Worm (Caenorhabditis elegans) whole organism, midembryonic: ENCODE results near the gene C54E10.11.

Source experiments
- T22C8.4 ChIP-seq: fragments of 200-800 bp; sonication (Bioruptor generic); IDR thresholded peaks from 2 replicates; pipeline ENCODE4 v1.3.6; 2022; ENCODE audit warnings: missing genetic modification characterization, missing compliant biosample characterization
- cog-1 ChIP-seq: sonication (generic microtip); optimal IDR thresholded peaks from 2 replicates; lab custom pipeline; 2016; ENCODE audit warnings: missing genetic modification characterization, missing compliant biosample characterization
- flt-1 ChIP-seq: fragments of 200-800 bp; sonication (Bioruptor generic); IDR thresholded peaks from 2 replicates; pipeline ENCODE4 v1.3.6; 2022; ENCODE audit warnings: missing genetic modification characterization, missing compliant biosample characterization
- klf-2 ChIP-seq: fragments of 200-800 bp; sonication (Bioruptor generic); conservative IDR thresholded peaks from 2 replicates; pipeline ENCODE4 v1.3.6; 2022; ENCODE audit warnings: missing genetic modification reagents, missing genetic modification characterization, missing compliant biosample characterization
- med-1 ChIP-seq: sonication (generic microtip); optimal IDR thresholded peaks from 2 replicates; lab custom pipeline; 2017; ENCODE audit warnings: missing genetic modification characterization, mild to moderate bottlenecking, missing compliant biosample characterization, antibody characterized with exemption, missing genetic modification reagents; ENCODE audit not compliant: insufficient read depth
- ref-1 ChIP-seq: fragments of 200-800 bp; sonication (Bioruptor generic); conservative IDR thresholded peaks from 2 replicates; pipeline ENCODE4 v1.3.6; 2022; ENCODE audit warnings: missing genetic modification reagents, missing genetic modification characterization, missing compliant biosample characterization
- tab-1 ChIP-seq: fragments of 200-800 bp; sonication (Bioruptor generic); IDR thresholded peaks from 2 replicates; pipeline ENCODE4 v1.3.6; 2022; ENCODE audit warnings: missing genetic modification characterization, missing compliant biosample characterization
- ztf-23 ChIP-seq: fragments of 200-800 bp; sonication (Bioruptor generic); IDR thresholded peaks from 2 replicates; pipeline ENCODE4 v1.3.6; 2022; ENCODE audit warnings: missing genetic modification reagents, missing genetic modification characterization, missing compliant biosample characterization
- ztf-29 ChIP-seq: fragments of 200-800 bp; sonication (Bioruptor generic); IDR thresholded peaks from 2 replicates; pipeline ENCODE4 v1.3.6; 2022; ENCODE audit warnings: missing genetic modification reagents, missing genetic modification characterization, missing compliant biosample characterization

C54E10.11 gene

DNA sequence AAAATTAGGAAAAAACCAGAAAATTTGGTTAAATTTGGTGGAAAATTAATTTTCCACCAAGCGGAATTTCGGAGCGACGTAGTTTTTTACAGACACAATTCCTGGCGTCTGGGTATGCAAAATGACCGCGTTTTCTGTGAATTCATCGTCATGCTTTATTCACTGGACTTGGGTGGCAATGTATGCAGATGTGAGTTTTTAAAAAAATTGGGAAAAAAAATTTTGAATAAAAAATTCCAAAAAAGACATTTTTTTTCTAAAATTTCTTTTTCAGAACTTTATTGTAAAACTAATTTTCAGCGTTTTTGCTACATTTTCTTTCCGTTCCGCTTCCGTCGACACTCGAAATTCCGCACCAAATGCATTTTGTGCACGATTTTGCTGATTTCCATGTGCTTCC is 9.4 kb upstream of the C54E10.11 start, which contains the start of gene C54E10.7:
Gene C54E10.7 (plus strand): TSS at position 301 of the 400 bp plus-strand sequence.
- TF ChIP-seq cog-1 (tag; lab: Kevin White, UChicago): no peak
- TF ChIP-seq ref-1 (GFP tag; lab: Robert Waterston, UW): no peak
- TF ChIP-seq T22C8.4 (GFP tag; lab: Robert Waterston, UW): no peak
- no peak for TF ChIP-seq ztf-29 (GFP tag; lab: Robert Waterston, UW)
- TF ChIP-seq flt-1 (GFP tag; lab: Robert Waterston, UW): no peak
- TF ChIP-seq klf-2 (GFP tag; lab: Robert Waterston, UW): no peak
- no peak for TF ChIP-seq ztf-23
- no peak for TF ChIP-seq tab-1 (GFP tag; lab: Robert Waterston, UW)
- no peak for TF ChIP-seq med-1 (GFP tag; lab: Kevin White, UChicago)

DNA sequence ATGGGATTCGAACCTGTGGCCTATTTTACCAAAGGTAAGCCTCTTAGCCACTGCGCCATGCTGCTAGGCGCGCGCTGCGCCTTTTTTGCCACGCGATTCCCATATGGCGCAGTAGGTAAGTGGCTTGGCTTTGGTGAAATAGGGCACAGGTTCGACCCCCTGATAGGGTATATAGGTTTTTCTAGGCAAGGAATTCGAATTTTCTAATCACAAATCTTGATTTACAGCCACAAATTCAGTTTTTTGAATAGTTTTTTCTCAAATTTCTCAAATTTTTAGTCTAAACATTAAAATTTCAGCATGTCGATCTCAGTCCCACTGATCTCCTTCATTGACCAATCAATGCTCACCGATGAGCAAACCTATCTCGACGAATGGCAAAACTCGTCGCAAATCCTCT is 8.7 kb upstream of the C54E10.11 start, which contains the start of gene C54E10.3:
Gene C54E10.3 (plus strand): TSS at position 301 of the 400 bp plus-strand sequence.
- no peak for TF ChIP-seq med-1 (GFP tag; lab: Kevin White, UChicago)
- no peak for TF ChIP-seq ref-1 (GFP tag; lab: Robert Waterston, UW)
- TF ChIP-seq T22C8.4 (GFP tag; lab: Robert Waterston, UW): no peak
- TF ChIP-seq cog-1 (tag; lab: Kevin White, UChicago): no peak
- TF ChIP-seq ztf-29 (GFP tag; lab: Robert Waterston, UW): no peak
- TF ChIP-seq tab-1 (GFP tag; lab: Robert Waterston, UW): no peak
- no peak for TF ChIP-seq klf-2 (GFP tag; lab: Robert Waterston, UW)
- no peak for TF ChIP-seq flt-1 (GFP tag; lab: Robert Waterston, UW)
- no peak for TF ChIP-seq ztf-23

DNA sequence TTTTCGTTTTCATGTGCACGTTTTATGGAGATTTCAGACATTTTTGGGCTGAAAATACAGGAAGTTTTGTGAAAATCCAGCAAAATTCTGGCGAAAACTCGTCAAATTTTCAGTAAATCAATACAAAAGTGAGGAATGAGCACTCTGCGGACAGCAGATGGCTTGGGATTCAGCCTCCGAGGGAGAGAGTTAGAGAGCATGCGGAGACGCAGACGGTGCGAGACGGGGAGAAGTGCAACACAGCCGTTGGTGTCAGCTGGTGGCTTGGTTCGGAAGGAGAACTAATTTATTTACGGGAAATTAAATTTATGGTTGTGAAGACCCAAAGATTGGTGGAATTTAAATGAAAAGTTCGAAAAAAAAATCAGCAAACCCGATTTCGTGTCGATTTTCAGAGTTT is 6.6 kb upstream of the C54E10.11 start, which contains the start of gene C54E10.6:
Gene C54E10.6 (minus strand): TSS at position 109 of the 400 bp plus-strand sequence.
- no peak for TF ChIP-seq med-1 (GFP tag; lab: Kevin White, UChicago)
- 0 out of 2 replicates have a peak, but pooled peaks have one; percentile 14 for TF ChIP-seq T22C8.4 (GFP tag; lab: Robert Waterston, UW)

DNA sequence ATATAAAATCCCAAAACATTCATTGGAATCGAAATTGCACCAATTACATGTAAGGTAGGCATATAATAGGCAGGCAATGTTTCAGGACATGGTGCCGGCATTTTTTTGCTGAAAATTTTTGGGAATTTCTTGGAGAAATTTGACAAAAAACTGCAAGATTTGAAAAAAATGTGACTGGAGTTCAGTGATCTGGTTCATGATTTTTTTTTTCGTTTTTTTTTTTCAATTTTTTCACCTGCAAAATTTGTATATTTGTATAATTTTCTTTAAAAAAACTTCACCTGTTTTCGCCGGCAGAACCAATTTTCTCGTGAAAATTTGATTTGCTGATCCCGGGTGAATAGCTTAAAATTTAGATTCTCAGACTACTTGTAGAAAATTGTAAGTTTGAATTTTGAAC is 4.4 kb upstream of the C54E10.11 start, which contains the start of gene sri-10:
Gene sri-10 (minus strand): TSS at position 101 of the 400 bp plus-strand sequence.
- TF ChIP-seq klf-2 (GFP tag; lab: Robert Waterston, UW): no peak
- no peak for TF ChIP-seq tab-1 (GFP tag; lab: Robert Waterston, UW)

DNA sequence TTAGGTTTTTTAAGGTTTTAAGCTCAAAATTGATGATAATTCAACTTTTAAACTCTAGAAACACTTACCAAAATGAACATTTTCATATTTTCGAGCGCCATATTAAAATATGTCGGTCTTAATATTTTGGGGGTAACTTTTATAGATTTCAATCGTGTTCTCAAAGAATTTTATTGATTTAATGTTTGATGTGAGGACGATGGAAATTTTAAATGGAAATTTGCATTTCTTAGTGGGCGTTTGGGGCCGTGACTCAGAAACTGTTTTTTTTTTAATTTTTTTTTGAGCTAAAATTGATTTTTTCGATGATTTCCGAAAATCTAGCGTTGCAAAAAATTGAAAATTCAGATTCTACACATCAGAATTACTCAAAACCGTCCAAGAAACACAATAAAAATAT is 1.3 kb upstream of the C54E10.11 start, which contains the start of gene C54E10.10:
Gene C54E10.10 (minus strand): TSS at position 101 of the 400 bp plus-strand sequence.
- TF ChIP-seq tab-1 (GFP tag; lab: Robert Waterston, UW) (no peak), ztf-29 (GFP tag; lab: Robert Waterston, UW) (no peak), ztf-23 (no peak), ref-1 (GFP tag; lab: Robert Waterston, UW) (no peak), med-1 (GFP tag; lab: Kevin White, UChicago) (no peak), flt-1 (GFP tag; lab: Robert Waterston, UW) (no peak), T22C8.4 (GFP tag; lab: Robert Waterston, UW) (no peak), klf-2 (GFP tag; lab: Robert Waterston, UW) (no peak), cog-1 (tag; lab: Kevin White, UChicago) (no peak)

DNA sequence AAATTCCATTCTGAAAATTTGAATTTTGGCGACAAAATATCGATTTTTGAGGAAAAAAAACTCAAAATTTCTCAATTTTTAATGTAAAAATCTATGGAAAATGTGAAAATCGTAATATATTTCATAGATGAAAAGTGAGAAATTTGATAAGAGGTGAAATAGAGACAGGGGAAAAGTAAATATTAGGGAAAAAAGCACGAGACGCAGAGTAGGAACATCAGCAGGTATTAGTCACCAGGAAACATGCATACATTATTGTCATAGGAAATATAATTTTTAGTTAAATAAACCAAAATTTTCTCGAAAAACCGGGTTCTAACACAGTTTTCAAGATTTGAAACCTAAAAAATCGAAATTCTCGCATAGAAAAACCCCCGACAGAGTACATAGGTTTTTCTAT is 1.2 kb downstream of the C54E10.11 start, which contains the start of gene nhr-170:
Gene nhr-170 (minus strand): TSS at position 16 of the 400 bp plus-strand sequence.
- TF ChIP-seq cog-1 (tag; lab: Kevin White, UChicago) (no peak), klf-2 (GFP tag; lab: Robert Waterston, UW) (no peak), ztf-23 (no peak), med-1 (GFP tag; lab: Kevin White, UChicago) (no peak), tab-1 (GFP tag; lab: Robert Waterston, UW) (no peak), ref-1 (GFP tag; lab: Robert Waterston, UW) (no peak), T22C8.4 (GFP tag; lab: Robert Waterston, UW) (no peak), flt-1 (GFP tag; lab: Robert Waterston, UW) (no peak), ztf-29 (GFP tag; lab: Robert Waterston, UW) (no peak)

DNA sequence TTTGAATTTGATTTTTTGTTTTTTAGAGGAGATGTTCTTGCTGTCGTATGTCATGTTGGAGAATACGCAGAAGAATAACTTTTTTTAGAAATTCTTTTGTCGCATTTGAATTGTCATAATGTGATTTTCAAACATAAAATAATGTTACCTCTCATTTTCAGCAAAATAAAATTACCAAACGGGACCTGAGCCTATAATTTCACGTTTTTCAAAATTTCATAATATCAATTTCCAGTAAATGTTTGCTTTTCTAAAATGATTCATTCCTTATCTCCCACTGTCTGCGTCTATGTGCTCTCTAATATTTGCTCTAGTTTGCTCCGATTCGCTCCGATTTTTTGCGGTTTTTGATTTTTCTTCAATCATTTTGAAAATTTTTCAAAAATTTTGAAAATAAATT is 11.3 kb downstream of the C54E10.11 start, which contains the start of gene nhr-231:
Gene nhr-231 (plus strand): TSS at position 301 of the 400 bp plus-strand sequence.
- TF ChIP-seq cog-1 (tag; lab: Kevin White, UChicago) (no peak), klf-2 (GFP tag; lab: Robert Waterston, UW) (no peak), ztf-23 (no peak), flt-1 (GFP tag; lab: Robert Waterston, UW) (no peak), ztf-29 (GFP tag; lab: Robert Waterston, UW) (no peak), ref-1 (GFP tag; lab: Robert Waterston, UW) (no peak), T22C8.4 (GFP tag; lab: Robert Waterston, UW) (no peak), tab-1 (GFP tag; lab: Robert Waterston, UW) (no peak)

DNA sequence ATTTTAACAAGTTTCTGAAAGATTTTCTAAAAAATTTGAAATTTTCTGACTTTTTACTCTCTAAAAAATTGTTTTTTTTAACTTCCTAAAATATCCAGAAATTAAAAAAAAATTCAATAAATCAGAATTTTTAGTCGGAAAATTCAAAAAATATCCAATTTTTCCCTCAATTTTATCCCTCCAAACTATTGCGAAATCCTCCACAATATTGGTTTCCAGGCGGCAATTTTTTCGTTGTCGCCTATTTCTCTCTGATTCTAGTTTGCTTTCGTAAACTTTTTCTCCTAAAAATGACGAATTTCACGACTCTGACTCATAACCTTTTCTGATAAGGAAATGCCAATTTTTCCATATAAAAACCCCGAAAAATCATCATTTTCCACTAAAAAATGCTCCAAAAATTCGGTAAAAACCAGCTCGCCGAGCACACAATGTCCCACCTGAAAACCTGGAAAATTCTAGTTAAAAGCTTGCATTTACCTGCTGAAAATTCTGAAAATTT is 14.5 kb downstream of the C54E10.11 start, which contains the start of gene Y17D7B.2:
Gene Y17D7B.2 (plus strand): TSS at position 323 of the 502 bp plus-strand sequence.
- TF ChIP-seq tab-1 (GFP tag; lab: Robert Waterston, UW): no peak
- TF ChIP-seq ztf-29 (GFP tag; lab: Robert Waterston, UW): no peak
- TF ChIP-seq med-1 (GFP tag; lab: Kevin White, UChicago): no peak
- TF ChIP-seq flt-1 (GFP tag; lab: Robert Waterston, UW): no peak
- TF ChIP-seq klf-2 (GFP tag; lab: Robert Waterston, UW): no peak
- no peak for TF ChIP-seq ztf-23
- TF ChIP-seq cog-1 (tag; lab: Kevin White, UChicago): no peak
- no peak for TF ChIP-seq ref-1 (GFP tag; lab: Robert Waterston, UW)
- TF ChIP-seq T22C8.4 (GFP tag; lab: Robert Waterston, UW): no peak

DNA sequence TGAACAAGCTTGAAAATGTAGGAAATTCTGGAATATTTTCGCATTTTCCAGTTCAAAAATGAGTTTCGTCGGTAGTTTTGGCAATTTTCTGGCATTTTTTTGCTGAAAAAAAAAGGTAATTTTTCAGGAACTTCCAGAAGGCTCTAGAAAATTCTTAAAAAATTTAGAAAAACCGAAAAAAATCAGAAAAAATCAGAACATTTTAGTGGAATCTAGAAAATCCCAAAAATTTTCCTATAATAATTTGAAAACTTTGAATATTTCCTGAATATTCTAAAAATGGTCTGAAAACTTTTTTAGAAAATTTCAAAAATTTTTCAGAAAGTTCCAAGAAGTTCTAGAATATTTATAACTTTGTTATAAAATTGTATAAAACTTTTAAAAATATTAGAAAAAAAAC is 15.3 kb downstream of the C54E10.11 start, which contains the start of gene Y17D7B.3:
Gene Y17D7B.3 (minus strand): TSS at position 101 of the 400 bp plus-strand sequence.
- TF ChIP-seq cog-1 (tag; lab: Kevin White, UChicago) (no peak), med-1 (GFP tag; lab: Kevin White, UChicago) (no peak), ref-1 (GFP tag; lab: Robert Waterston, UW) (no peak), ztf-23 (no peak), ztf-29 (GFP tag; lab: Robert Waterston, UW) (no peak), klf-2 (GFP tag; lab: Robert Waterston, UW) (no peak), tab-1 (GFP tag; lab: Robert Waterston, UW) (no peak), flt-1 (GFP tag; lab: Robert Waterston, UW) (no peak), T22C8.4 (GFP tag; lab: Robert Waterston, UW) (no peak)
